Worm (Caenorhabditis elegans) whole organism, midembryonic: ENCODE measurements around the gene H03G16.7.

Source experiments
- T22C8.4 ChIP-seq: fragments of 200-800 bp; sonication (Bioruptor generic); IDR thresholded peaks from 2 replicates; pipeline ENCODE4 v1.3.6; 2022; ENCODE audit warnings: missing genetic modification characterization, missing compliant biosample characterization
- cog-1 ChIP-seq: sonication (generic microtip); optimal IDR thresholded peaks from 2 replicates; lab custom pipeline; 2016; ENCODE audit warnings: missing genetic modification characterization, missing compliant biosample characterization
- flt-1 ChIP-seq: fragments of 200-800 bp; sonication (Bioruptor generic); IDR thresholded peaks from 2 replicates; pipeline ENCODE4 v1.3.6; 2022; ENCODE audit warnings: missing genetic modification characterization, missing compliant biosample characterization
- klf-2 ChIP-seq: fragments of 200-800 bp; sonication (Bioruptor generic); conservative IDR thresholded peaks from 2 replicates; pipeline ENCODE4 v1.3.6; 2022; ENCODE audit warnings: missing genetic modification reagents, missing genetic modification characterization, missing compliant biosample characterization
- tab-1 ChIP-seq: fragments of 200-800 bp; sonication (Bioruptor generic); IDR thresholded peaks from 2 replicates; pipeline ENCODE4 v1.3.6; 2022; ENCODE audit warnings: missing genetic modification characterization, missing compliant biosample characterization
- ztf-29 ChIP-seq: fragments of 200-800 bp; sonication (Bioruptor generic); IDR thresholded peaks from 2 replicates; pipeline ENCODE4 v1.3.6; 2022; ENCODE audit warnings: missing genetic modification reagents, missing genetic modification characterization, missing compliant biosample characterization

ce11 chrX:15034787-15035186 lies 21.0 kb downstream of the H03G16.7 start, which contains the start of gene dsc-1:
- TF ChIP-seq ztf-29 = no peak
- TF ChIP-seq flt-1 (GFP tag; lab: Robert Waterston, UW) = no peak
- TF ChIP-seq T22C8.4 (GFP tag; lab: Robert Waterston, UW) = no peak
- no peak for TF ChIP-seq tab-1
- TF ChIP-seq klf-2 (GFP tag; lab: Robert Waterston, UW) = no peak
- TF ChIP-seq cog-1 = no peak
